Fruit fly (Drosophila melanogaster) whole organism, adult: ENCODE results near the gene CG12985.
A peak's percentile ranks its signal among the peaks of the same experiment; 100 is the strongest.

ENCODE experiments used
- CG12768 ChIP-seq: fragments of 200-800 bp; sonication (Bioruptor generic); optimal IDR thresholded peaks from 2 replicates; lab custom pipeline; 2017; ENCODE audit warnings: missing biosample characterization, missing genetic modification characterization, mild to moderate bottlenecking, moderate library complexity, missing genetic modification reagents
- CG33017 ChIP-seq: fragments of 200-800 bp; sonication (Bioruptor generic); optimal IDR thresholded peaks from 2 replicates; lab custom pipeline; 2018; ENCODE audit warnings: missing biosample characterization, mild to moderate bottlenecking, missing genetic modification characterization, moderate library complexity
- CG7045 ChIP-seq: fragments of 200-800 bp; sonication (Bioruptor generic); optimal IDR thresholded peaks from 2 replicates; lab custom pipeline; 2017; ENCODE audit warnings: missing biosample characterization, mild to moderate bottlenecking, missing genetic modification characterization
- CG7101 ChIP-seq: fragments of 200-800 bp; sonication (Bioruptor generic); optimal IDR thresholded peaks from 2 replicates; lab custom pipeline; 2018; ENCODE audit warnings: missing biosample characterization, mild to moderate bottlenecking, missing genetic modification characterization, moderate library complexity
- Clk ChIP-seq: fragments of 200-800 bp; sonication (Bioruptor generic); optimal IDR thresholded peaks from 2 replicates; lab custom pipeline; 2017; ENCODE audit warnings: missing biosample characterization, missing genetic modification characterization
- Crg-1 ChIP-seq: fragments of 200-800 bp; sonication (Bioruptor generic); optimal IDR thresholded peaks from 2 replicates; lab custom pipeline; 2016; ENCODE audit warnings: missing biosample characterization, missing genetic modification characterization
- Hr96 ChIP-seq: fragments of 200-800 bp; sonication (Bioruptor generic); optimal IDR thresholded peaks from 2 replicates; lab custom pipeline; 2016; ENCODE audit warnings: missing biosample characterization, missing genetic modification characterization
- Mnt ChIP-seq: fragments of 200-800 bp; sonication (Bioruptor generic); optimal IDR thresholded peaks from 2 replicates; lab custom pipeline; 2016; ENCODE audit warnings: missing biosample characterization, mild to moderate bottlenecking, missing genetic modification characterization
- cic ChIP-seq: fragments of 200-800 bp; sonication (Bioruptor generic); optimal IDR thresholded peaks from 2 replicates; lab custom pipeline; 2017; ENCODE audit warnings: missing biosample characterization, mild to moderate bottlenecking, missing genetic modification characterization, moderate library complexity
- cnc ChIP-seq, 2 experiments: fragments of >200 bp; optimal IDR thresholded peaks; 2 replicates each; lab custom pipeline; 2017
- kay ChIP-seq: fragments of 200-800 bp; sonication (Bioruptor generic); peaks from one replicate; lab custom pipeline; 2016; ENCODE audit warnings: missing biosample characterization, missing genetic modification characterization, borderline replicate concordance
- ovo ChIP-seq: fragments of 200-800 bp; sonication (Bioruptor generic); optimal IDR thresholded peaks from 2 replicates; lab custom pipeline; 2016; ENCODE audit warnings: missing biosample characterization, missing genetic modification characterization
- pad ChIP-seq: fragments of 200-800 bp; sonication (Bioruptor generic); optimal IDR thresholded peaks from 3 replicates; lab custom pipeline; 2017; ENCODE audit warnings: missing biosample characterization, missing genetic modification characterization, mild to moderate bottlenecking, moderate library complexity, missing genetic modification reagents
- toe ChIP-seq: fragments of 200-800 bp; sonication (Bioruptor generic); optimal IDR thresholded peaks from 2 replicates; lab custom pipeline; 2016; ENCODE audit warnings: missing biosample characterization, missing genetic modification characterization

- TF ChIP-seq Mnt (GFP tag; lab: Kevin White, UChicago) (peak; percentile 50), cnc (optimal IDR thresholded peaks at IDR 0.05; lab: Kevin White, UChicago) (no peak), cic (GFP tag; lab: Kevin White, UChicago) (peak; percentile 46), toe (peak; percentile 10), kay (GFP tag; lab: Kevin White, UChicago) (no peak), Crg-1 (no peak), ovo (GFP tag; lab: Kevin White, UChicago) (no peak), Clk (GFP tag; lab: Kevin White, UChicago) (no peak), CG7045 (GFP tag; lab: Kevin White, UChicago) (no peak), pad (GFP tag; lab: Kevin White, UChicago) (no peak), CG33017 (tag; lab: Kevin White, UChicago) (no peak), CG12768 (GFP tag; lab: Kevin White, UChicago) (peak; percentile 46), CG7101 (tag; lab: Kevin White, UChicago) (no peak), Hr96 (GFP tag; lab: Kevin White, UChicago) (no peak)
Measured at dm6 chrX:17878632-17879033, 4.9 kb upstream of the CG12985 start.
